Fruit fly (Drosophila melanogaster) whole organism, adult: ENCODE results near the gene Bfc.

Source experiments
- CG11617 ChIP-seq: fragments of 200-800 bp; sonication (Bioruptor generic); optimal IDR thresholded peaks from 2 replicates; lab custom pipeline; 2017; ENCODE audit warnings: mild to moderate bottlenecking, missing biosample characterization, missing genetic modification reagents, missing genetic modification characterization
- CG12768 ChIP-seq: fragments of 200-800 bp; sonication (Bioruptor generic); optimal IDR thresholded peaks from 2 replicates; lab custom pipeline; 2017; ENCODE audit warnings: missing biosample characterization, missing genetic modification characterization, mild to moderate bottlenecking, moderate library complexity, missing genetic modification reagents
- CG14711 ChIP-seq: fragments of 200-800 bp; sonication (Bioruptor generic); optimal IDR thresholded peaks from 2 replicates; lab custom pipeline; 2018; ENCODE audit warnings: missing biosample characterization, mild to moderate bottlenecking, missing genetic modification characterization, moderate library complexity
- CG1620 ChIP-seq: fragments of 200-800 bp; sonication (Bioruptor generic); optimal IDR thresholded peaks from 2 replicates; lab custom pipeline; 2016; ENCODE audit warnings: missing biosample characterization, missing genetic modification characterization
- CG33017 ChIP-seq: fragments of 200-800 bp; sonication (Bioruptor generic); optimal IDR thresholded peaks from 2 replicates; lab custom pipeline; 2018; ENCODE audit warnings: missing biosample characterization, mild to moderate bottlenecking, missing genetic modification characterization, moderate library complexity
- CG5204 ChIP-seq: fragments of 200-800 bp; sonication (Bioruptor generic); optimal IDR thresholded peaks from 2 replicates; lab custom pipeline; 2016; ENCODE audit warnings: missing biosample characterization, missing genetic modification characterization
- CG7045 ChIP-seq: fragments of 200-800 bp; sonication (Bioruptor generic); optimal IDR thresholded peaks from 2 replicates; lab custom pipeline; 2017; ENCODE audit warnings: missing biosample characterization, mild to moderate bottlenecking, missing genetic modification characterization
- CG7101 ChIP-seq: fragments of 200-800 bp; sonication (Bioruptor generic); optimal IDR thresholded peaks from 2 replicates; lab custom pipeline; 2018; ENCODE audit warnings: missing biosample characterization, mild to moderate bottlenecking, missing genetic modification characterization, moderate library complexity
- Clk ChIP-seq: fragments of 200-800 bp; sonication (Bioruptor generic); optimal IDR thresholded peaks from 2 replicates; lab custom pipeline; 2017; ENCODE audit warnings: missing biosample characterization, missing genetic modification characterization
- Crg-1 ChIP-seq: fragments of 200-800 bp; sonication (Bioruptor generic); optimal IDR thresholded peaks from 2 replicates; lab custom pipeline; 2016; ENCODE audit warnings: missing biosample characterization, missing genetic modification characterization
- Hr96 ChIP-seq: fragments of 200-800 bp; sonication (Bioruptor generic); optimal IDR thresholded peaks from 2 replicates; lab custom pipeline; 2016; ENCODE audit warnings: missing biosample characterization, missing genetic modification characterization
- Mnt ChIP-seq: fragments of 200-800 bp; sonication (Bioruptor generic); optimal IDR thresholded peaks from 2 replicates; lab custom pipeline; 2016; ENCODE audit warnings: missing biosample characterization, mild to moderate bottlenecking, missing genetic modification characterization
- bab1 ChIP-seq: fragments of 200-800 bp; sonication (Bioruptor generic); optimal IDR thresholded peaks from 3 replicates; lab custom pipeline; 2019; ENCODE audit warnings: missing biosample characterization, mild to moderate bottlenecking, missing genetic modification characterization, moderate library complexity
- cic ChIP-seq: fragments of 200-800 bp; sonication (Bioruptor generic); optimal IDR thresholded peaks from 2 replicates; lab custom pipeline; 2017; ENCODE audit warnings: missing biosample characterization, mild to moderate bottlenecking, missing genetic modification characterization, moderate library complexity
- cnc ChIP-seq, 2 experiments: fragments of >200 bp; optimal IDR thresholded peaks; 2 replicates each; lab custom pipeline; 2017
- kay ChIP-seq: fragments of 200-800 bp; sonication (Bioruptor generic); peaks from one replicate; lab custom pipeline; 2016; ENCODE audit warnings: missing biosample characterization, missing genetic modification characterization, borderline replicate concordance
- ovo ChIP-seq: fragments of 200-800 bp; sonication (Bioruptor generic); optimal IDR thresholded peaks from 2 replicates; lab custom pipeline; 2016; ENCODE audit warnings: missing biosample characterization, missing genetic modification characterization
- pad ChIP-seq: fragments of 200-800 bp; sonication (Bioruptor generic); optimal IDR thresholded peaks from 3 replicates; lab custom pipeline; 2017; ENCODE audit warnings: missing biosample characterization, missing genetic modification characterization, mild to moderate bottlenecking, moderate library complexity, missing genetic modification reagents
- tj ChIP-seq: fragments of 200-800 bp; sonication (Bioruptor generic); optimal IDR thresholded peaks from 3 replicates; lab custom pipeline; 2017; ENCODE audit warnings: missing biosample characterization, mild to moderate bottlenecking, missing genetic modification characterization, moderate library complexity
- toe ChIP-seq: fragments of 200-800 bp; sonication (Bioruptor generic); optimal IDR thresholded peaks from 2 replicates; lab custom pipeline; 2016; ENCODE audit warnings: missing biosample characterization, missing genetic modification characterization

The Bfc gene

DNA sequence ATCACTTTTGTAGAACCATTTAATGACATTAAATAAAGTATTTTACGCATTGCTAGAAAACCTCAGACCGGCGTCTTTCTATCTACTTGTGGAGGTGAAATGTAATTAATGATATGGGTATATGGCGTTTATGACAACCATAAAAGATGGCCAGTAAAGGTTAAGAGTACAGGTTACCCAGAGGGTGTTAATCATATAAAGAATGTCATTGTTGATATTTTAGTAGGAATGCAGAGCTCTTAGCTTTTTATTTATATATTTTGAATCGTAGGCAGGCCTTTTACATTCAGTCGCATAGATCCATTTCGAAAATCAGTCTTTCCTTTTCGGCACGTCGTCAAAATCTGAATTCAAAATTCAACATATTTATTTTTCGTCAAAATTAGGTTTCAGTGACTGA is at the start of gene Bfc:
Gene Bfc, plus strand, starts transcription at position 301 of the 400 bp plus-strand sequence.
- no peak for TF ChIP-seq ovo
- TF ChIP-seq pad: no peak
- TF ChIP-seq Hr96: no peak
- TF ChIP-seq tj: no peak
- TF ChIP-seq cic (GFP tag; lab: Kevin White, UChicago): no peak
- no peak for TF ChIP-seq kay (GFP tag; lab: Kevin White, UChicago)
- no peak for TF ChIP-seq Mnt (GFP tag; lab: Kevin White, UChicago)
- no peak for TF ChIP-seq CG11617
- TF ChIP-seq cnc (optimal IDR thresholded peaks at IDR 0.05; lab: Kevin White, UChicago): no peak
- no peak for TF ChIP-seq CG1620 (GFP tag; lab: Kevin White, UChicago)
- TF ChIP-seq toe (GFP tag; lab: Kevin White, UChicago): no peak
- no peak for TF ChIP-seq CG7045 (GFP tag; lab: Kevin White, UChicago)
- TF ChIP-seq Clk (GFP tag; lab: Kevin White, UChicago): no peak
- no peak for TF ChIP-seq CG12768 (GFP tag; lab: Kevin White, UChicago)
- TF ChIP-seq CG5204: no peak
- TF ChIP-seq CG33017 (tag; lab: Kevin White, UChicago): no peak

DNA sequence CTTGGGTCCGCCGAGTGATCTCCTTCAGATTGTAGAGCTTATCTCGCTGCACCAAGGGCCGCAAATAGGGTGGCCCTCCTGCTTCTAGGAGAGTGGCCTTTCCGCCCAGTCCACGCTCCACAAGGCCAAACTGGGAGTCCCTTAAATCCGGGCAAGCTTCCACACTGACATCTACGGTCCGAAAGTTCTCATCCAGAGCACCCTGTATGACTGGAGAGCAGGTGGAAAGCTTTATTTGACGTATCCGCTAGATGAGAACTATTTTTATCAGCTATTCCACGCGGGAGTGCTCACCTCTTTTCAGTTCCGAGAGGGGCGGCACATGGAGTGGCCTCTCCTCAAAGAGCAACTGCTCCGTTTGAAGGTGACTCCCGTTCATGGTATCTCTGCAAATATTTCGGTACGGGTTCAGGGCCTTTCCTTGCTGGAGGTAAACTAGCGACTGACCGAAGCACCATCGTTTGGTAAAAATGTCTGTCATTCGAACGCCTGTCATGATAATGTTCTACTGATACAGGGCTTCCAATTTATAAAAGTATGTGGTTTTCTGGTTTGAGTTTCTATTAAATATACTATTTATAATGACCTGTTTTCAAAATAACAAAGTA is 47.8 kb upstream of the Bfc start, which contains the start of gene meep:
Gene meep, minus strand, starts transcription at position 449 of the 608 bp plus-strand sequence.
- TF ChIP-seq Hr96 (no peak), cic (GFP tag; lab: Kevin White, UChicago) (peak; percentile 51)

DNA sequence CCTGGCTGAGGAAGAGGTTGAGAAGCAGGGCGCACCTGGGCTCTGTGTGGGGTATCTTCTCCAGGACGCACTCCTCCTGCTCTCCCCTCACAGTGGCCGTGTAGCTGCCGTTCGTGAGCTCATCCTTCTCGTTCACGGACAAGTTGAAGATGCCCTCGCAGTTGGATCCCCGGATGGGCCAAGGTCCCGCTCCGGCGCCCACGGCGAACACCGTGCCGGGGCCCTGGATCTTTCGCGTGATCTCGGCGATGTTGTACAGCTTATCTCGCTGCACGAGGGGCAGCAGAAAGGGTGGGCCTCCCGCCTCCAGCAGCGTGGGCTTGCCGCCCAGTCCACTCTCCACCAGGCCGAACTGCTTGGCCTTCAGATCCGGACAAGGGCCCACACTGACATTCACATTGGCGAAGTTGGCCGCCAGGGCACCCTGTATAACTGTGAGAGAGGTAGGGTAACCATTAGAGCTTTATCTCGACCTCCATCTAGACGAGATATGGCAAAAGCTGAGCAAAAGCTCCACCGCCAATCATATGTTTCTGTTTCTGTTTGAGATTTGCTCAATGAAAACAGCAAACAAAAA is 46.6 kb upstream of the Bfc start:
- TF ChIP-seq CG14711 (tag; lab: Kevin White, UChicago) (no peak), CG1620 (GFP tag; lab: Kevin White, UChicago) (no peak), kay (GFP tag; lab: Kevin White, UChicago) (no peak), CG5204 (no peak), bab1 (no peak), Crg-1 (no peak), ovo (no peak), cic (GFP tag; lab: Kevin White, UChicago) (no peak), pad (no peak), Hr96 (no peak), CG11617 (no peak), cnc (optimal IDR thresholded peaks at IDR 0.05; lab: Kevin White, UChicago) (no peak), toe (GFP tag; lab: Kevin White, UChicago) (no peak), CG7101 (tag; lab: Kevin White, UChicago) (no peak), tj (no peak), CG33017 (tag; lab: Kevin White, UChicago) (no peak), CG7045 (GFP tag; lab: Kevin White, UChicago) (no peak), Clk (GFP tag; lab: Kevin White, UChicago) (no peak), CG12768 (GFP tag; lab: Kevin White, UChicago) (no peak)

DNA sequence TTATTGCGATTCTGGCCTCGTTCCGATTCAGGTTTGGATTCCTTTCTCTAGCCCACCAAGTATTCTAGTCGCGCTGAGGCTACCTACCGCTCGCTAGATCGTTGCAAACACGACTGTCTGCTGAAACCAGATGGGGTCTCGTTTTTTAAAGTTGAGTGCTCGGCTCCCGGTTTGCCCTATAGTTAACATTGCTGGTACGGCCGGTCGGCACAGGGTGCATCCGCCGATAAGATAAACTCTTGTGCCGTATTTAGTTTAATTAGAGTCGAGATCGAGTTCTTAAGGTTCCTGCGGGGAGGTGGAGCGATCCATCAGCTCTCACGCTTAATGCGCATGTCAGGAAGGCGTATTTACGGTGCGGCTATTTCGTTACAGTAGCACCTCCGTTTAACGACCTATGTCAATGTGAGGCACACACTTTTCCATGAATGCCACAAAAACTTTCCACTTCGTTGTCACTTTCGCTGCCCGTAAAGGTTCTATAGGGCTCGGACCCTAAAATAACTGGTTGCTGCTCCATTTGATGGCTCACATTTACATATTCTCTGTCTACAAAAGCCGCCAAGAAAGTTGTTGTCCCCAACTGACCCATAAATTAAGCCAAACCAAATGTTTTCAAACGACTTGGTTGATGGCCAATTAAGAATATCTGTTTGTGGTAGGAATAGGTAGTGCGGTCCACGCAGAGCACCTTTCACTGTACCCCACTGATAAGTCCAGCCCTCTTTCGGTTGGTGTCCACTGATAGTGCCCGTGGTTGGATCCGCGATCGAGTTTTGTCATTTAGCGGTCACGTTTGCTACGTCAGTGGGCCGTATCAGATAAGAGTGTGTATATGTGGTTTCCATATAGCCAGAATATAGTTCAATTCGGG is 45.6 kb upstream of the Bfc start, which contains the start of gene CG9119:
Gene CG9119, minus strand, starts transcription at position 122 of the 874 bp plus-strand sequence.
- TF ChIP-seq ovo (no peak), toe (GFP tag; lab: Kevin White, UChicago) (peak; percentile 70), bab1 (no peak), CG7101 (tag; lab: Kevin White, UChicago) (peak; percentile 63), CG33017 (tag; lab: Kevin White, UChicago) (peak; percentile 72), CG12768 (GFP tag; lab: Kevin White, UChicago) (peak; percentile 78), pad (peak; percentile 55), Hr96 (peak; percentile 84), kay (GFP tag; lab: Kevin White, UChicago) (no peak), cnc (optimal IDR thresholded peaks at IDR 0.05; lab: Kevin White, UChicago) (no peak), Clk (GFP tag; lab: Kevin White, UChicago) (peak; percentile 78), CG11617 (peak; percentile 79), CG7045 (GFP tag; lab: Kevin White, UChicago) (peak; percentile 77), cic (GFP tag; lab: Kevin White, UChicago) (peak; percentile 11), Crg-1 (peak; percentile 9), CG1620 (GFP tag; lab: Kevin White, UChicago) (no peak), CG5204 (peak; percentile 85), CG14711 (tag; lab: Kevin White, UChicago) (peak; percentile 24), tj (peak; percentile 44), Mnt (GFP tag; lab: Kevin White, UChicago) (peak; percentile 22)

DNA sequence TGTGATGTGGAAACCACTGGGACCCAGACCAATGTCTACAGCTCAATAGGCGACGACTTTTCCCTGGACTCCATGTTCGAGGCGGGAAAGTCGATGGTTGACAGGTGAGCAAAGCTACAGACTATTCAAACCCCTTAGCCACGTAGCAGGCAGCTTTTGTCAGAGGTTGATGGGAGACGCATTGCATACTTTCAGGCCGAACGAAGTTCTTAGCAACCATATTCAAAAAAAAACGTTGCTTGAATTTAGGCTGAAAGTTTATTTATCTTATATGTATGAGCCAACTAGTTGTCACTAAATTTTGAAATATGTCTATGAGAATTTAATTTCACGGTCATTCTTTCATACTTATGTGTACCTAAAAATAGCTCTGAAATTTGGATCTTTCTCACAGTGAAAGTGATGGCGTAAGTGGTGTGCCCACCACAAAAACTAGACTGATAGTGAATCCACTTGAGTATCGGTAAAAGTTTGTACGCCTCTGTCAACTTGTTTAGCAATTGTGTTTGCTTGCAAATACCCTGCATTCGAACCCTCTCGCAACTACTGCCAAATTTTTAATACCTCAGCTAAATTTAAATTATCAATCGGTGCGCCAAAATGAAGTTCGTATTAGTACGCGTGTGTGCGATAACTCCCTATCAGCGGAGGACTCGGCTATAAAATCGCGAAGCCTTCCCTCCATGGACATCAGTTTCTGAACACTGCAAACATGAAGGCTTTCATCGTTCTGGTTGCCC is 43.6 kb upstream of the Bfc start, which contains the start of gene LysB:
Gene LysB, plus strand, starts transcription at position 690 of the 740 bp plus-strand sequence.
- no peak for TF ChIP-seq Crg-1
- no peak for TF ChIP-seq cnc (optimal IDR thresholded peaks at IDR 0.05; lab: Kevin White, UChicago)
- no peak for TF ChIP-seq CG1620 (GFP tag; lab: Kevin White, UChicago)
- TF ChIP-seq ovo: no peak
- no peak for TF ChIP-seq CG7101 (tag; lab: Kevin White, UChicago)
- TF ChIP-seq CG5204: no peak
- no peak for TF ChIP-seq CG14711 (tag; lab: Kevin White, UChicago)
- TF ChIP-seq cic (GFP tag; lab: Kevin White, UChicago): no peak
- TF ChIP-seq CG11617: no peak
- no peak for TF ChIP-seq kay (GFP tag; lab: Kevin White, UChicago)
- TF ChIP-seq tj: no peak
- TF ChIP-seq Hr96: no peak
- TF ChIP-seq bab1: no peak
- no peak for TF ChIP-seq Clk (GFP tag; lab: Kevin White, UChicago)
- no peak for TF ChIP-seq toe (GFP tag; lab: Kevin White, UChicago)
- no peak for TF ChIP-seq CG12768 (GFP tag; lab: Kevin White, UChicago)
- TF ChIP-seq CG33017 (tag; lab: Kevin White, UChicago): no peak
- no peak for TF ChIP-seq CG7045 (GFP tag; lab: Kevin White, UChicago)
- no peak for TF ChIP-seq Mnt (GFP tag; lab: Kevin White, UChicago)
- no peak for TF ChIP-seq pad
